Worm (Caenorhabditis elegans) whole organism, L4 larva: ENCODE measurements around the gene wah-1.
A peak's percentile ranks its signal among the peaks of the same experiment; 100 is the strongest.

Source experiments
- F49E8.2 ChIP-seq: sonication (generic microtip); optimal IDR thresholded peaks from 2 replicates; lab custom pipeline; 2016; ENCODE audit warnings: missing compliant biosample characterization, mild to moderate bottlenecking, missing genetic modification characterization, borderline replicate concordance
- R02D3.7 ChIP-seq: fragments of 150-350 bp; sonication (generic microtip); optimal IDR thresholded peaks from 3 replicates; lab custom pipeline; 2014; ENCODE audit warnings: missing biosample characterization, missing genetic modification characterization
- T20F7.1 ChIP-seq: fragments of 200-800 bp; sonication (Bioruptor generic); optimal IDR thresholded peaks from 2 replicates; lab custom pipeline; 2018; ENCODE audit warnings: mild to moderate bottlenecking, missing genetic modification characterization, missing compliant biosample characterization
- T26A8.4 ChIP-seq: fragments of 200-800 bp; sonication (Bioruptor generic); IDR thresholded peaks from 2 replicates; pipeline ENCODE4 v1.3.6; 2022; ENCODE audit warnings: missing genetic modification characterization, missing compliant biosample characterization
- Y48G9A.11 ChIP-seq: fragments of 200-800 bp; sonication (Bioruptor generic); IDR thresholded peaks from 2 replicates; pipeline ENCODE4 v1.3.6; 2022; ENCODE audit warnings: missing genetic modification reagents, missing genetic modification characterization, missing compliant biosample characterization
- ZK337.2 ChIP-seq: fragments of 200-800 bp; sonication (Bioruptor generic); IDR thresholded peaks from 2 replicates; pipeline ENCODE4 v1.3.6; 2022; ENCODE audit warnings: missing genetic modification reagents, missing genetic modification characterization, missing compliant biosample characterization
- aha-1 ChIP-seq: fragments of 150-350 bp; peaks from one replicate; lab custom pipeline; 2014; ENCODE audit warnings: missing biosample characterization, missing genetic modification characterization
- aly-2 ChIP-seq: sonication (generic microtip); optimal IDR thresholded peaks from 2 replicates; lab custom pipeline; 2018; ENCODE audit warnings: missing biosample characterization, missing genetic modification characterization
- attf-4 ChIP-seq: sonication (generic microtip); optimal IDR thresholded peaks from 3 replicates; lab custom pipeline; 2017; ENCODE audit warnings: missing biosample characterization, missing genetic modification characterization
- ceh-44 ChIP-seq: fragments of 200-800 bp; sonication (Bioruptor generic); IDR thresholded peaks from 2 replicates; pipeline ENCODE4 v1.3.6; 2022; ENCODE audit warnings: missing genetic modification reagents, missing genetic modification characterization, missing compliant biosample characterization
- ceh-82 ChIP-seq: sonication (generic microtip); optimal IDR thresholded peaks from 2 replicates; lab custom pipeline; 2017; ENCODE audit warnings: missing biosample characterization, missing genetic modification characterization
- daf-16 ChIP-seq, 3 experiments: sonication (generic microtip); optimal IDR thresholded peaks; 2 replicates each; lab custom pipeline; 2016 to 2017; ENCODE audit warnings: missing genetic modification characterization in 3 of 3, missing genetic modification reagents in 3 of 3, mild to moderate bottlenecking in 2 of 3, missing compliant biosample characterization in 2 of 3, missing biosample characterization in 1 of 3, moderate library complexity in 1 of 3
- dmd-6 ChIP-seq: fragments of 200-800 bp; sonication (Bioruptor generic); IDR thresholded peaks from 2 replicates; pipeline ENCODE4 v1.3.6; 2022; ENCODE audit warnings: missing genetic modification reagents, missing genetic modification characterization, missing compliant biosample characterization
- duxl-1 ChIP-seq: sonication (generic microtip); optimal IDR thresholded peaks from 2 replicates; lab custom pipeline; 2016; ENCODE audit warnings: mild to moderate bottlenecking, missing genetic modification characterization, moderate library complexity, missing compliant biosample characterization; ENCODE audit not compliant: poor library complexity
- dve-1 ChIP-seq: sonication (generic microtip); optimal IDR thresholded peaks from 2 replicates; lab custom pipeline; 2017; ENCODE audit warnings: antibody characterized with exemption, mild to moderate bottlenecking, missing genetic modification characterization, missing compliant biosample characterization; ENCODE audit not compliant: insufficient read depth
- fkh-10 ChIP-seq: fragments of 150-350 bp; optimal IDR thresholded peaks from 2 replicates; lab custom pipeline; 2014; ENCODE audit warnings: missing biosample characterization, missing genetic modification reagents, missing genetic modification characterization
- hif-1 ChIP-seq, 2 experiments: sonication (generic microtip); optimal IDR thresholded peaks; 2 replicates each; lab custom pipeline; 2016 to 2017; ENCODE audit warnings: missing compliant biosample characterization in 2 of 2, missing genetic modification characterization in 2 of 2, missing genetic modification reagents in 2 of 2, missing genotype in 2 of 2, mild to moderate bottlenecking in 1 of 2
- hlh-11 ChIP-seq: fragments of 200-800 bp; sonication (Bioruptor generic); optimal IDR thresholded peaks from 2 replicates; lab custom pipeline; 2018; ENCODE audit warnings: mild to moderate bottlenecking, missing genetic modification characterization, missing compliant biosample characterization
- hlh-30 ChIP-seq: sonication (generic microtip); optimal IDR thresholded peaks from 2 replicates; lab custom pipeline; 2017; ENCODE audit warnings: antibody characterized with exemption, mild to moderate bottlenecking, missing genetic modification characterization, missing compliant biosample characterization; ENCODE audit not compliant: insufficient read depth
- lin-1 ChIP-seq: fragments of 200-800 bp; sonication (Bioruptor generic); IDR thresholded peaks from 2 replicates; pipeline ENCODE4 v1.3.6; 2022; ENCODE audit warnings: missing genetic modification reagents, missing genetic modification characterization, missing compliant biosample characterization
- lin-13 ChIP-seq: fragments of 150-350 bp; optimal IDR thresholded peaks from 2 replicates; lab custom pipeline; 2014; ENCODE audit warnings: missing biosample characterization, missing genetic modification reagents, missing genetic modification characterization
- lin-15B ChIP-seq: fragments of 150-350 bp; sonication (generic microtip); optimal IDR thresholded peaks from 3 replicates; lab custom pipeline; 2014; ENCODE audit warnings: missing biosample characterization, missing genetic modification characterization
- lin-39 ChIP-seq: fragments of 150-350 bp; optimal IDR thresholded peaks from 2 replicates; lab custom pipeline; 2014; ENCODE audit warnings: missing biosample characterization, missing genetic modification reagents, missing genetic modification characterization
- lir-3 ChIP-seq: sonication (generic microtip); optimal IDR thresholded peaks from 2 replicates; lab custom pipeline; 2016; ENCODE audit warnings: mild to moderate bottlenecking, missing genetic modification characterization, missing compliant biosample characterization
- lsy-2 ChIP-seq, 2 experiments: fragments of 150-350 bp in 1 of 2; sonication (generic microtip) in 1 of 2; optimal IDR thresholded peaks; 2 replicates each; lab custom pipeline; 2014 to 2017; ENCODE audit warnings: missing biosample characterization in 2 of 2, missing genetic modification characterization in 2 of 2
- madf-5 ChIP-seq, 2 experiments: fragments of 200-800 bp; sonication (Bioruptor generic); IDR thresholded peaks; 2 replicates each; pipeline ENCODE4 v1.3.6; 2022; ENCODE audit warnings: missing compliant biosample characterization in 2 of 2, missing genetic modification characterization in 2 of 2
- mes-2 ChIP-seq: sonication (generic microtip); optimal IDR thresholded peaks from 2 replicates; lab custom pipeline; 2016; ENCODE audit warnings: missing genotype, mild to moderate bottlenecking, missing genetic modification characterization, missing compliant biosample characterization; ENCODE audit not compliant: poor library complexity, severe bottlenecking
- mxl-2 ChIP-seq: fragments of 200-800 bp; sonication (Bioruptor generic); conservative IDR thresholded peaks from 2 replicates; pipeline ENCODE4 v1.3.6; 2022; ENCODE audit warnings: missing genetic modification reagents, missing genetic modification characterization, missing compliant biosample characterization
- nhr-102 ChIP-seq: sonication (generic microtip); optimal IDR thresholded peaks from 2 replicates; lab custom pipeline; 2016; ENCODE audit warnings: mild to moderate bottlenecking, missing genetic modification characterization, moderate library complexity, missing compliant biosample characterization
- nhr-11 ChIP-seq: fragments of 150-350 bp; optimal IDR thresholded peaks from 2 replicates; lab custom pipeline; 2014; ENCODE audit warnings: missing biosample characterization, missing genetic modification characterization
- nhr-111 ChIP-seq: fragments of 200-800 bp; sonication (Bioruptor generic); optimal IDR thresholded peaks from 2 replicates; lab custom pipeline; 2018; ENCODE audit warnings: mild to moderate bottlenecking, missing genetic modification characterization, missing compliant biosample characterization
- nhr-237 ChIP-seq: sonication (generic microtip); optimal IDR thresholded peaks from 2 replicates; lab custom pipeline; 2017; ENCODE audit warnings: missing biosample characterization, missing genetic modification characterization
- nhr-25 ChIP-seq: sonication (generic microtip); optimal IDR thresholded peaks from 2 replicates; lab custom pipeline; 2017; ENCODE audit warnings: missing genetic modification characterization, mild to moderate bottlenecking, missing compliant biosample characterization, antibody characterized with exemption, moderate library complexity, borderline replicate concordance; ENCODE audit not compliant: insufficient read depth
- nhr-28 ChIP-seq: fragments of 150-350 bp; optimal IDR thresholded peaks from 2 replicates; lab custom pipeline; 2014; ENCODE audit warnings: missing biosample characterization, missing genetic modification characterization
- nhr-42 ChIP-seq: fragments of 200-800 bp; sonication (Bioruptor generic); IDR thresholded peaks from 2 replicates; pipeline ENCODE4 v1.3.6; 2022; ENCODE audit warnings: missing genetic modification characterization, missing compliant biosample characterization
- pha-4 ChIP-seq, 2 experiments: fragments of 150-350 bp in 1 of 2; fragments of 200-800 bp in 1 of 2; sonication (Bioruptor generic) in 1 of 2; IDR thresholded peaks in 1 of 2; optimal IDR thresholded peaks in 1 of 2; 2 replicates each; pipeline versions ENCODE4 v1.3.6 to Lab custom; 2014 to 2022; ENCODE audit warnings: missing genetic modification characterization in 2 of 2, missing genetic modification reagents in 2 of 2, missing biosample characterization in 1 of 2, missing compliant biosample characterization in 1 of 2
- rbr-2 ChIP-seq: sonication (generic microtip); optimal IDR thresholded peaks from 2 replicates; lab custom pipeline; 2016; ENCODE audit warnings: missing genotype, missing genetic modification characterization, missing compliant biosample characterization
- saeg-2 ChIP-seq: fragments of 200-800 bp; sonication (Bioruptor generic); IDR thresholded peaks from 2 replicates; pipeline ENCODE4 v1.3.6; 2022; ENCODE audit warnings: missing genetic modification reagents, missing genetic modification characterization, missing compliant biosample characterization
- sdz-12 ChIP-seq: fragments of 200-800 bp; sonication (Bioruptor generic); optimal IDR thresholded peaks from 2 replicates; lab custom pipeline; 2018; ENCODE audit warnings: mild to moderate bottlenecking, missing genetic modification characterization, missing compliant biosample characterization
- snpc-1.2 ChIP-seq: fragments of 200-800 bp; sonication (Bioruptor generic); IDR thresholded peaks from 2 replicates; pipeline ENCODE4 v1.3.6; 2022; ENCODE audit warnings: missing genetic modification reagents, missing genetic modification characterization, missing compliant biosample characterization
- snpc-4 ChIP-seq: fragments of 150-350 bp; optimal IDR thresholded peaks from 2 replicates; lab custom pipeline; 2014; ENCODE audit warnings: missing biosample characterization, missing genetic modification characterization
- spr-1 ChIP-seq: sonication (generic microtip); optimal IDR thresholded peaks from 2 replicates; lab custom pipeline; 2016; ENCODE audit warnings: mild to moderate bottlenecking, missing genetic modification characterization, missing compliant biosample characterization
- tra-1 ChIP-seq: fragments of 200-800 bp; sonication (Bioruptor generic); IDR thresholded peaks from 2 replicates; pipeline ENCODE4 v1.3.6; 2022; ENCODE audit warnings: missing genetic modification reagents, missing genetic modification characterization, missing compliant biosample characterization
- zfp-3 ChIP-seq: fragments of 200-800 bp; sonication (Bioruptor generic); conservative IDR thresholded peaks from 2 replicates; pipeline ENCODE4 v1.3.6; 2022; ENCODE audit warnings: missing genetic modification reagents, missing genetic modification characterization, missing compliant biosample characterization

wah-1 gene

ce11 chrIII:11995783-11996182 is 5.8 kb downstream of the wah-1 start:
- TF ChIP-seq zfp-3 (GFP tag; lab: Robert Waterston, UW) (no peak), lin-1 (GFP tag; lab: Robert Waterston, UW) (no peak), madf-5 (GFP tag; IDR thresholded peaks at IDR 0.05; lab: Robert Waterston, UW) (no peak), sdz-12 (GFP tag; lab: Kevin White, UChicago) (no peak), ZK337.2 (GFP tag; lab: Robert Waterston, UW) (no peak), lir-3 (tag; lab: Kevin White, UChicago) (no peak), nhr-28 (tag; lab: Kevin White, UChicago) (no peak), snpc-1.2 (GFP tag; lab: Robert Waterston, UW) (no peak), attf-4 (tag; lab: Kevin White, UChicago) (no peak), hlh-11 (tag; lab: Kevin White, UChicago) (no peak), saeg-2 (no peak), hlh-30 (tag; lab: Kevin White, UChicago) (no peak), pha-4 (GFP tag; IDR thresholded peaks at IDR 0.05; lab: Robert Waterston, UW) (no peak), pha-4 (tag; optimal IDR thresholded peaks at IDR 0.05; lab: Kevin White, UChicago) (no peak), duxl-1 (tag; lab: Kevin White, UChicago) (no peak), mxl-2 (GFP tag; lab: Robert Waterston, UW) (no peak)
- TF ChIP-seq, all 104 proteins: peak for 0

DNA sequence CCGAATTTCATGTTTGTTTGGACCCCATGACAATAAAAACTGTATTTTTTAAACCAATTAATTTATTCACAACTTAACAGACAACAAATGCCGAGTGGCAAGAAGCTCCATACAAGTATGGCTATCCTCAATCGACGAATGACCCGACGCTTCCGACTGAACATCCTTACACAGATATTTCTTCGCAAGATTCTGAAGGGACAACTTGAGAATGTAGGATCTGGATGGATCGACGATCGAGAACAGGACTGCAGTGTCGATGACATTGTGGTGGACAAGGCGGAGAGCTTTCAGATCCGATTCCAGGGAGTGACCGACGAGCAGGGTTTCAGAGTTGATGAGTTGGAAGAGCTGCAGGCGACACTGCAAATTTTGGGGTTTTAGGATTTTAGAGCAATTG is 9.6 kb downstream of the wah-1 start:
- TF ChIP-seq aha-1 (tag; lab: Kevin White, UChicago) (peak; percentile 85), nhr-11 (tag; lab: Kevin White, UChicago) (no peak)

- no peak for TF ChIP-seq Y48G9A.11 (GFP tag; lab: Robert Waterston, UW)
- no peak for TF ChIP-seq lin-15B (tag; lab: Kevin White, UChicago)
- TF ChIP-seq nhr-42 = no peak
- TF ChIP-seq nhr-111 = no peak
- TF ChIP-seq fkh-10 (GFP tag; lab: Kevin White, UChicago) = no peak
- no peak for TF ChIP-seq spr-1 (tag; lab: Kevin White, UChicago)
- no peak for TF ChIP-seq F49E8.2 (tag; lab: Kevin White, UChicago)
- no peak for TF ChIP-seq nhr-25 (tag; lab: Kevin White, UChicago)
- TF ChIP-seq aha-1 (tag; lab: Kevin White, UChicago) = no peak
- TF ChIP-seq snpc-4 (tag; lab: Kevin White, UChicago) = no peak
- no peak for TF ChIP-seq daf-16 (GFP tag; optimal IDR thresholded peaks at IDR 0.05; lab: Kevin White, UChicago)
- no peak for TF ChIP-seq daf-16 (tag; optimal IDR thresholded peaks at IDR 0.05; lab: Kevin White, UChicago)
- no peak for TF ChIP-seq duxl-1 (tag; lab: Kevin White, UChicago)
- TF ChIP-seq ceh-44 (GFP tag; lab: Robert Waterston, UW) = no peak
- no peak for TF ChIP-seq tra-1
- no peak for TF ChIP-seq hlh-30 (tag; lab: Kevin White, UChicago)
- no peak for TF ChIP-seq lin-39 (tag; lab: Kevin White, UChicago)
- TF ChIP-seq R02D3.7 (tag; lab: Kevin White, UChicago) = no peak
- TF ChIP-seq nhr-102 (tag; lab: Kevin White, UChicago) = no peak
- no peak for TF ChIP-seq hif-1 (tag; optimal IDR thresholded peaks at IDR 0.05; lab: Kevin White, UChicago)
These were observed 12.9 kb downstream of the wah-1 start, which contains the start of gene Y56A3A.33 for ce11 chrIII:12002850-12003249. Y56A3A.33 (minus strand) TSS chrIII:12002950.

- TF ChIP-seq R02D3.7 (tag; lab: Kevin White, UChicago) (no peak), hlh-30 (tag; lab: Kevin White, UChicago) (peak; percentile 89), ceh-82 (tag; lab: Kevin White, UChicago) (no peak), lin-13 (peak; percentile 25), mes-2 (peak; percentile 79), rbr-2 (peak; percentile 24), lsy-2 (tag; optimal IDR thresholded peaks at IDR 0.05; lab: Kevin White, UChicago) (peak; percentile 11 to 38), nhr-237 (no peak), aly-2 (tag; lab: Kevin White, UChicago) (no peak), T20F7.1 (GFP tag; lab: Kevin White, UChicago) (no peak), mxl-2 (GFP tag; lab: Robert Waterston, UW) (no peak), T26A8.4 (GFP tag; lab: Robert Waterston, UW) (peak; percentile 46; the same call in 1 of the 2 replicates), dmd-6 (GFP tag; lab: Robert Waterston, UW) (peak; percentile 92), dve-1 (peak; percentile 91)
These were observed 13.3 kb downstream of the wah-1 start for ce11 chrIII:12003264-12003663.
